Fruit fly (Drosophila melanogaster): ENCODE results near the gene CG1116.

CG1116 gene

dm6 chr3R:5250530-5251242 lies 31.2 kb downstream of the CG1116 start (continued):
- no peak for TF ChIP-seq ap (GFP tag; IDR thresholded peaks at IDR 0.05)
- no peak for TF ChIP-seq CG30431 (GFP tag; optimal IDR thresholded peaks at IDR 0.05)
- TF ChIP-seq tgo (GFP tag; IDR thresholded peaks at IDR 0.05) = peak; percentile 25; the same call in 2 of the 3 replicates
- TF ChIP-seq zen (tag; optimal IDR thresholded peaks at IDR 0.05) = no peak
- no peak for TF ChIP-seq CG12391 (tag; optimal IDR thresholded peaks at IDR 0.05)
- no peak for TF ChIP-seq croc (GFP tag; conservative IDR thresholded peaks at IDR 0.05)
- no peak for TF ChIP-seq Sox100B (GFP tag; optimal IDR thresholded peaks at IDR 0.05)
- no peak for TF ChIP-seq ci (GFP tag; IDR thresholded peaks at IDR 0.05)
- TF ChIP-seq CG6654 (GFP tag; optimal IDR thresholded peaks at IDR 0.05) = no peak
- TF ChIP-seq Dip3 (GFP tag; optimal IDR thresholded peaks at IDR 0.05) = peak; percentile 5
- no peak for TF ChIP-seq pnt (GFP tag; optimal IDR thresholded peaks at IDR 0.05)
- no peak for TF ChIP-seq ab (GFP tag; optimal IDR thresholded peaks at IDR 0.05)
- no peak for TF ChIP-seq pros (GFP tag; optimal IDR thresholded peaks at IDR 0.05)

- TF ChIP-seq CG6791 (GFP tag; IDR thresholded peaks at IDR 0.05; ENCODE audit: partially characterized antibody) (peak; percentile 100), ash1 (GFP tag; optimal IDR thresholded peaks at IDR 0.05) (no peak), CG12744 (GFP tag; optimal IDR thresholded peaks at IDR 0.05) (no peak), CG2199 (GFP tag; IDR thresholded peaks at IDR 0.05) (0 out of 3 replicates have a peak, but pooled peaks have one; percentile 13), otp (GFP tag; IDR thresholded peaks at IDR 0.05) (no peak), CG14050 (GFP tag; IDR thresholded peaks at IDR 0.05) (no peak), CG4360 (GFP tag; IDR thresholded peaks at IDR 0.05) (peak; percentile 45), sisA (GFP tag; IDR thresholded peaks at IDR 0.05) (no peak), CG18011 (GFP tag; optimal IDR thresholded peaks at IDR 0.05) (no peak), CG12155 (GFP tag; optimal IDR thresholded peaks at IDR 0.05) (no peak), sna (GFP tag; IDR thresholded peaks at IDR 0.05; ENCODE audit: partially characterized antibody) (peak; percentile 99), CG7963 (GFP tag; IDR thresholded peaks at IDR 0.05; ENCODE audit: partially characterized antibody) (peak; percentile 99), Fer2 (tag; optimal IDR thresholded peaks at IDR 0.05) (no peak), pho (GFP tag; optimal IDR thresholded peaks at IDR 0.05) (peak; percentile 23), dmrt11E (tag; optimal IDR thresholded peaks at IDR 0.05) (no peak), CG9437 (GFP tag; optimal IDR thresholded peaks at IDR 0.05) (no peak), sima (GFP tag; optimal IDR thresholded peaks at IDR 0.05) (no peak), dm (GFP tag; optimal IDR thresholded peaks at IDR 0.05) (peak; percentile 29), CG13775 (GFP tag; optimal IDR thresholded peaks at IDR 0.05) (no peak), Myb (GFP tag; optimal IDR thresholded peaks at IDR 0.05) (peak; percentile 78), Nf-YA (GFP tag; IDR thresholded peaks at IDR 0.05) (no peak), bab2 (GFP tag; optimal IDR thresholded peaks at IDR 0.05) (no peak), HLH54F (GFP tag; optimal IDR thresholded peaks at IDR 0.05) (peak; percentile 13), salm (tag; optimal IDR thresholded peaks at IDR 0.05) (no peak), NfI (GFP tag; optimal IDR thresholded peaks at IDR 0.05) (peak; percentile 4), caup (GFP tag; optimal IDR thresholded peaks at IDR 0.05; ENCODE audit: severe bottlenecking) (peak; percentile 15), Doc3 (GFP tag; IDR thresholded peaks at IDR 0.05; ENCODE audit: partially characterized antibody) (peak; percentile 97), cad (GFP tag; optimal IDR thresholded peaks at IDR 0.05) (no peak), Rfx (GFP tag; IDR thresholded peaks at IDR 0.05) (peak; percentile 60), Bteb2 (GFP tag; optimal IDR thresholded peaks at IDR 0.05) (no peak), CG32772 (GFP tag; IDR thresholded peaks at IDR 0.05) (no peak), Ets97D (GFP tag; optimal IDR thresholded peaks at IDR 0.05) (peak; percentile 74), toy (GFP tag; IDR thresholded peaks at IDR 0.05) (no peak), Sin3A (optimal IDR thresholded peaks at IDR 0.05) (peak; percentile 66), wdn (GFP tag; IDR thresholded peaks at IDR 0.05) (no peak), CG9609 (GFP tag; optimal IDR thresholded peaks at IDR 0.05) (no peak), CG15011 (GFP tag; optimal IDR thresholded peaks at IDR 0.05) (no peak)
Measured at dm6 chr3R:5251243-5251865, 31.9 kb downstream of the CG1116 start, which contains the start of gene CtsF. Gene CtsF, minus strand, starts transcription at chr3R:5251745.
